Worm (Caenorhabditis elegans): ENCODE measurements around the gene best-5.

Gene best-5

DNA sequence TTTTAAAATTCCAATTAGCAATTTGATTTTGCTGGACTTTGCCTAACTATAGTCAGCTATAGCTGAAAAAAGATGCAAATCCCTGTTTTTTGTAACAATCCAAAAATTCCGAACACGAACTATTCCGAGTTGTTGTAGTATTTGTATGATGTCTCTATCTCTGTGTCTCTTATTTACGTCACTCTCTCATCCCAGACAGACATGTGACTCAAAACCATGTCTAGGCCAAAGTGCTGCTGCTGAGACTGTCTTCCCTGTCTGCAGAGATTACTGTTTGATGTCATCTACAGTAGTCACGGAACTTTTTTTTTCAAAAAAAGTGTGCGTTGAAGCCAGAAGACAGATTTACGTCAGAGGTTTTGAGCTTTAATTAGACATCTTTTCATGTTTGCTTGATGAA lies 23.8 kb downstream of the best-5 start (continued):
- TF ChIP-seq ceh-90 (tag; optimal IDR thresholded peaks at IDR 0.05) (no peak), nhr-85 (tag) (peak; percentile 95), unc-98 (GFP tag; IDR thresholded peaks at IDR 0.05) (no peak), skn-1 (tag; optimal IDR thresholded peaks at IDR 0.05) (no peak), mep-1 (tag; optimal IDR thresholded peaks at IDR 0.05) (peak; percentile 46), nhr-19 (GFP tag; conservative IDR thresholded peaks at IDR 0.05) (peak; percentile 59), xbp-1 (tag; optimal IDR thresholded peaks at IDR 0.05) (peak; percentile 14), unc-62 (GFP tag; optimal IDR thresholded peaks at IDR 0.05) (no peak), efl-3 (GFP tag; optimal IDR thresholded peaks at IDR 0.05) (no peak), grh-1 (GFP tag; IDR thresholded peaks at IDR 0.05) (peak; percentile 54), zag-1 (tag; optimal IDR thresholded peaks at IDR 0.05) (no peak), pax-3 (tag; optimal IDR thresholded peaks at IDR 0.05) (no peak), nhr-12 (tag; optimal IDR thresholded peaks at IDR 0.05) (no peak)

DNA sequence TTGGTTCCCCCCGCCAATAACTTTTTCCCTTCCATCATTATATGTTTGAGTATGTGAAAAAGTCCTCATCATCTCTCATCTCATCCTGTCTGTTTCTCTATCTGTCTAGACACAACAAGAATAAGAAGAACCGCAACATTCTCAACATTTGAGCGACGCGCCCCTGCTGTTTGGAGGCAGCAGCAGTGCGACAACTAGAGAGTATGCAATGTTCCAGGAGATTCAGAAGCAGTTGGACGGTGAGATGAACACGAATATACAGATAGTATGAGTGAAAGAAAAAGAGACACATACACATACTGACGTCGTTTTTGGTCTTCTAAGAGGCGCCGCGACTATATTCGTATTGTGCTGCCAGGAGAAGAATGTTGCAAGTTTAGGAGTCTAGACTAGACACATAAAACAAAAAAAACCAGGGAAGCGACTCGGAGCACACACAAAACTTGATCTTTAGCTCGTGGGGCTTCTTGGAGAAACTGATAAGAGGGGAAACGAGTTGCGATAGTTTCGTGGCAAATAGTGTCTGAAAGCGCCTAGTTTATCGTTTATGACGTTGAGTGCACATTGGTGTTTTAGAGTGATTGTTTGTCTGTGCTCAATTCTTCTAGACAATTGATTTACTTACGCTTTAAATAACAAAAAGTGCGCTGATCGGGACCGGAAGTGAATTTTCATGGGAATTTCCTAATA lies 24.4 kb downstream of the best-5 start:
- TF ChIP-seq lin-35 (GFP tag; optimal IDR thresholded peaks at IDR 0.05) = peak; percentile 18 to 56
- TF ChIP-seq unc-62 (GFP tag; optimal IDR thresholded peaks at IDR 0.05) = no peak
- TF ChIP-seq nhr-20 (tag; optimal IDR thresholded peaks at IDR 0.05) = peak; percentile 74
- peak; percentile 1 to 18 (median 7) for TF ChIP-seq dpl-1 (GFP tag; optimal IDR thresholded peaks at IDR 0.05)
- peak; percentile 26 for TF ChIP-seq swsn-7 (tag; optimal IDR thresholded peaks at IDR 0.05)
- TF ChIP-seq snpc-4 (tag; optimal IDR thresholded peaks at IDR 0.05) = no peak
- TF ChIP-seq ceh-90 (tag; optimal IDR thresholded peaks at IDR 0.05) = no peak
- peak; percentile 37 for TF ChIP-seq unc-86 (tag; optimal IDR thresholded peaks at IDR 0.05)
- TF ChIP-seq nhr-71 (tag; optimal IDR thresholded peaks at IDR 0.05) = peak; percentile 69
- peak; percentile 20 for TF ChIP-seq rnt-1 (tag; optimal IDR thresholded peaks at IDR 0.05)
- peak; percentile 26 for TF ChIP-seq tbx-2 (tag; optimal IDR thresholded peaks at IDR 0.05)
- TF ChIP-seq lin-14 (GFP tag; optimal IDR thresholded peaks at IDR 0.05) = peak; percentile 91
- peak; percentile 30 for TF ChIP-seq fkh-8 (tag; optimal IDR thresholded peaks at IDR 0.05)
- no peak for TF ChIP-seq alr-1 (tag; optimal IDR thresholded peaks at IDR 0.05; ENCODE audit: borderline replicate concordance)
- TF ChIP-seq nhr-19 (GFP tag; conservative IDR thresholded peaks at IDR 0.05) = 0 out of 2 replicates have a peak, but pooled peaks have one; percentile 7
- peak; percentile 67 for TF ChIP-seq snu-23 (GFP tag; optimal IDR thresholded peaks at IDR 0.05)
- TF ChIP-seq pag-3 (tag; optimal IDR thresholded peaks at IDR 0.05; ENCODE audit: borderline replicate concordance, insufficient read depth) = no peak
- no peak for TF ChIP-seq ama-1 (optimal IDR thresholded peaks at IDR 0.05)
- TF ChIP-seq Y116A8C.19 (tag; optimal IDR thresholded peaks at IDR 0.05; ENCODE audit: borderline replicate concordance) = no peak
- no peak for TF ChIP-seq hlh-17 (GFP tag; optimal IDR thresholded peaks at IDR 0.05; ENCODE audit: borderline replicate concordance)
- no peak for TF ChIP-seq pqm-1 (tag; optimal IDR thresholded peaks at IDR 0.05)
- no peak for TF ChIP-seq egl-13 (tag; optimal IDR thresholded peaks at IDR 0.05)
- no peak for TF ChIP-seq sup-37 (GFP tag; optimal IDR thresholded peaks at IDR 0.05)
- peak; percentile 75 for TF ChIP-seq blmp-1 (tag; optimal IDR thresholded peaks at IDR 0.05)
- peak; percentile 42 for TF ChIP-seq fos-1 (tag; optimal IDR thresholded peaks at IDR 0.05)
- peak; percentile 38 for TF ChIP-seq nhr-11 (tag; optimal IDR thresholded peaks at IDR 0.05)
- TF ChIP-seq irx-1 (tag; optimal IDR thresholded peaks at IDR 0.05) = no peak
- TF ChIP-seq C16A3.4 (tag; optimal IDR thresholded peaks at IDR 0.05) = peak; percentile 7
- TF ChIP-seq ceh-63 (GFP tag; optimal IDR thresholded peaks at IDR 0.05) = no peak
- TF ChIP-seq nhr-12 (tag; optimal IDR thresholded peaks at IDR 0.05) = no peak
- TF ChIP-seq mep-1 (tag; optimal IDR thresholded peaks at IDR 0.05) = peak; percentile 57
- TF ChIP-seq lsy-2 (tag; optimal IDR thresholded peaks at IDR 0.05) = peak; percentile 11 to 76
- peak; percentile 6 for TF ChIP-seq dsc-1 (tag; optimal IDR thresholded peaks at IDR 0.05)
- TF ChIP-seq hpl-2 (GFP tag; optimal IDR thresholded peaks at IDR 0.05) = no peak
- TF ChIP-seq nhr-85 (tag) = peak; percentile 72
- peak; percentile 40 for TF ChIP-seq nhr-77 (tag; optimal IDR thresholded peaks at IDR 0.05)
- TF ChIP-seq fkh-10 (GFP tag; optimal IDR thresholded peaks at IDR 0.05) = peak; percentile 28
- TF ChIP-seq efl-1 (optimal IDR thresholded peaks at IDR 0.05) = peak; percentile 27 to 39
- TF ChIP-seq efl-1 (GFP tag; optimal IDR thresholded peaks at IDR 0.05 in 1 of 2) = peak in 1 of 2 experiments; percentile 92
- no peak for TF ChIP-seq zag-1 (tag; optimal IDR thresholded peaks at IDR 0.05)
- TF ChIP-seq nhr-47 (tag; optimal IDR thresholded peaks at IDR 0.05) = peak; percentile 20
- peak; percentile 53 for TF ChIP-seq elt-2 (tag; optimal IDR thresholded peaks at IDR 0.05)
- TF ChIP-seq nhr-28 (tag; optimal IDR thresholded peaks at IDR 0.05) = no peak
- TF ChIP-seq sptf-1 (tag; optimal IDR thresholded peaks at IDR 0.05) = no peak

Measured in whole organism, L1 larva.